Worm (Caenorhabditis elegans) whole organism, L2 larva: ENCODE results near the gene plp-2.

Experiments used
- R02D3.7 ChIP-seq: fragments of 150-350 bp; optimal IDR thresholded peaks from 2 replicates; lab custom pipeline; 2014; ENCODE audit warnings: missing biosample characterization, missing genetic modification characterization
- ZK546.5 ChIP-seq: sonication (generic microtip); optimal IDR thresholded peaks from 2 replicates; lab custom pipeline; 2017; ENCODE audit warnings: missing biosample characterization, missing genetic modification characterization
- blmp-1 ChIP-seq: sonication (generic microtip); optimal IDR thresholded peaks from 2 replicates; lab custom pipeline; 2017; ENCODE audit warnings: missing genetic modification characterization, mild to moderate bottlenecking, missing compliant biosample characterization, antibody characterized with exemption, moderate library complexity; ENCODE audit not compliant: insufficient read depth
- egl-27 ChIP-seq: sonication (generic microtip); optimal IDR thresholded peaks from 3 replicates; lab custom pipeline; 2017; ENCODE audit warnings: missing biosample characterization, missing genetic modification reagents, missing genetic modification characterization
- lin-13 ChIP-seq: fragments of 150-350 bp; optimal IDR thresholded peaks from 2 replicates; lab custom pipeline; 2014; ENCODE audit warnings: missing biosample characterization, missing genetic modification reagents, missing genetic modification characterization
- nhr-11 ChIP-seq: fragments of 150-350 bp; optimal IDR thresholded peaks from 2 replicates; lab custom pipeline; 2014; ENCODE audit warnings: missing biosample characterization, missing genetic modification characterization
- nhr-12 ChIP-seq: fragments of 150-350 bp; optimal IDR thresholded peaks from 2 replicates; lab custom pipeline; 2014; ENCODE audit warnings: missing biosample characterization, missing genetic modification characterization
- unc-55 ChIP-seq: fragments of 150-350 bp; sonication (generic microtip); optimal IDR thresholded peaks from 3 replicates; lab custom pipeline; 2014; ENCODE audit warnings: missing biosample characterization, missing genetic modification reagents, missing genetic modification characterization
- ztf-11 ChIP-seq: sonication (generic microtip); optimal IDR thresholded peaks from 2 replicates; lab custom pipeline; 2017; ENCODE audit warnings: missing biosample characterization, missing genetic modification characterization

DNA sequence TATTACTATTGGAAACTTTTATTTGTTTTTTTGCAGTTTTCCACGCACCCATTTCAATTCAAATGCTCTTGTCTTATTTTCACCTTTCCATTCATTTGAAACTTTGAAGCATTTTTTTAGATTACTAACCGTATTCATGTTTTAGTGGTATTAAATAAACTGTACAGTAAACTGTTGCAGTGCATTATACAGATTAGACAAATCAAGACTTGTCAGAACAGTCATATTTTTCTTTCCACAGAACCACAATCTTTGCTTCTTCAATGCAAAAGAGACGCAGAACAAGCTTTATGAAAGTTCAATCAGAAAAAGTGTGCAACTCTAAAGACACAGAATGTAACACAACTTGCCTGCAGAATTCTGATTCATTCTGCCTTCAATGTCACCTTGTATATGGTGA is 16.8 kb downstream of the plp-2 start, which contains the start of gene F45B8.5:
- no peak for TF ChIP-seq R02D3.7
- TF ChIP-seq blmp-1, result no peak
- no peak for TF ChIP-seq ztf-11 (tag; lab: Kevin White, UChicago)
- no peak for TF ChIP-seq unc-55
- no peak for TF ChIP-seq ZK546.5 (tag; lab: Kevin White, UChicago)
- no peak for TF ChIP-seq nhr-11 (tag; lab: Kevin White, UChicago)
- TF ChIP-seq lin-13 (GFP tag; lab: Kevin White, UChicago), result no peak
- TF ChIP-seq nhr-12 (tag; lab: Kevin White, UChicago), result no peak
- TF ChIP-seq egl-27, result no peak
